Worm (Caenorhabditis elegans): Measurements from ENCODE around the gene odr-3.

The odr-3 gene

DNA sequence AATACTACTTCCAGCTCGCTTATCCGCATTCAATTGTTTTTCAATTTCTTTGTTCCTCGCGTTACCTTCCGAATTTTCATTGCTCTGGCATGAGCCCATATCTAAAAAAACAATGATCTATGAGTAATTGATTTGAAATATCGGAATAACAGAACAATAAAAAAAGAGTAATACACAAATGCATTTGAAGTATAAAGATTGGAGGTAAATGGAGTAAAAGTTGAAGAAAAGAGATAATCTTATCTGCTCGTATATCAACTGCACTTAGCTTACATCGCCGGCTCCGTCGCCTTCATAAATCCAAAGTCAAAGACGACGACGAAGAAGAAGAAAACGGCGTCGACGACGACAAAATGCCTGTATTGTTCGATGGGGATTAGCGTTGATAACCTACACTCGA is at the start of gene odr-3:
TSS of gene odr-3 (minus strand) at position 101 of the 400 bp plus-strand sequence.
- TF ChIP-seq him-1 (tag; optimal IDR thresholded peaks at IDR 0.05) (no peak), dao-5 (tag; optimal IDR thresholded peaks at IDR 0.05) (no peak)

DNA sequence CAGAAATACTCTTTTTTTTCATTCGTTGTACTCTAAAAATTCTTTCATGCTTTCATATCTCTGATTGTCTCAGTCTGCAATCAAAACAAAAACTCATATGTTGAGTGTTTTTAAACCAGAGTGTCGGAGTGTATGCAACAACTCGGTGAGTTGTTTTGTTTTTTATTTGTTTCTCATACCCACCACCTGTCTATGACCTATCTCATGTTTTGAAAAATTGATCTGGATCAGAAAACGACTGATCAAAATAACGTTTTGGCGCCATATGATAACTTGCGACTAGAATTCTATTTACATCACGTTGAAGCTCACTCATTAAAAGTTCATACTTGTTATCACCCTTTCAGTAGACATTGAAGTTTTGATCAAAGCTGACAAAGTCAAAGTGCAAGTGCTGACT is 49.4 kb upstream of the odr-3 start:
- TF ChIP-seq him-1 (tag; optimal IDR thresholded peaks at IDR 0.05), result no peak
- TF ChIP-seq W03F9.2 (tag; optimal IDR thresholded peaks at IDR 0.05), result no peak
- TF ChIP-seq dao-5 (tag; optimal IDR thresholded peaks at IDR 0.05), result no peak

DNA sequence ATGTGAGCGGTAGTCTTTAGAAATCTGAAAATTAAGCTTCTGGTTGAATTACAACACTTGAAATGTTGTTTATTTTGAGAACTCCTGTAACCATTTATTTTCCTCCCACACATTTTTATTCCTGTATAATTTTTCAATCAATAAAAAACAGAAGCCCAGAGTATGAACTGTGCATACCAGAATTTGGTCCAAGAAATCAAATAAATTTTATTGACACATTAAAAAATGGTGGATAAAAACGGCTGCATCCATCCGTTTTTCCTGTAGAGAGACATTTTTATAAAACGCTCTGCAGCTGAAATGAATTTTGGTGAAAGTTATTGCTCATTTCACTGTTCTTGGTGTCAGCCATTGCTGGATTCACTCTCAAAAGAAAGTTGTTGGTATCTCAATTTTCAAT is 47.9 kb upstream of the odr-3 start, which contains the start of gene C26E1.1:
TSS of gene C26E1.1 (plus strand) at position 301 of the 400 bp plus-strand sequence.
- TF ChIP-seq him-1 (tag; optimal IDR thresholded peaks at IDR 0.05) (no peak), dao-5 (tag; optimal IDR thresholded peaks at IDR 0.05) (no peak), W03F9.2 (tag; optimal IDR thresholded peaks at IDR 0.05) (no peak)

ce11 chrV:13295859-13296258 is 46.5 kb upstream of the odr-3 start, which contains the start of gene uig-1:
uig-1 (minus strand) TSS chrV:13295978.
- TF ChIP-seq him-1 (tag; optimal IDR thresholded peaks at IDR 0.05) (no peak), dao-5 (tag; optimal IDR thresholded peaks at IDR 0.05) (no peak), W03F9.2 (tag; optimal IDR thresholded peaks at IDR 0.05) (no peak)

ce11 chrV:13294507-13294906 is 45.2 kb upstream of the odr-3 start:
- TF ChIP-seq W03F9.2 (tag; optimal IDR thresholded peaks at IDR 0.05) (no peak), dao-5 (tag; optimal IDR thresholded peaks at IDR 0.05) (no peak), him-1 (tag; optimal IDR thresholded peaks at IDR 0.05) (no peak)

DNA sequence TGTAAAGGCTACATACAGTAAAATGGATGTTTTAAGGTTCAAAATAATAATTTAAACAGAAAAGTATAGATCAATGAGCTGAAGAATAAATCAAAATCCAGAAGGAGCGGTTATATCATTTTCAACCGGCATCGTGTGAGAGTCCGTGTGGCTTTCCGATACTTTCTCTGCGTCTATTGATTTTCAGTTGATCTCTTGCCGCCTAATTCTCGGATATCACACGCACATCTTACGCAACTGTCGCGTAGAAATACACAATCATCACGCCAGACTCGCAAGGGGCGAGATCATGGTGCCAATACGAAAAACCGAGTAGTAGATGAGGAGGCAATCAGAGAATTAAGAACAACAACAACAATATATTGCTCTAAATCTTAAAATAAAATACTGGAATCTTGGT is 39.5 kb upstream of the odr-3 start:
- no peak for TF ChIP-seq dao-5 (tag; optimal IDR thresholded peaks at IDR 0.05)
- TF ChIP-seq W03F9.2 (tag; optimal IDR thresholded peaks at IDR 0.05), result no peak
- no peak for TF ChIP-seq him-1 (tag; optimal IDR thresholded peaks at IDR 0.05)

DNA sequence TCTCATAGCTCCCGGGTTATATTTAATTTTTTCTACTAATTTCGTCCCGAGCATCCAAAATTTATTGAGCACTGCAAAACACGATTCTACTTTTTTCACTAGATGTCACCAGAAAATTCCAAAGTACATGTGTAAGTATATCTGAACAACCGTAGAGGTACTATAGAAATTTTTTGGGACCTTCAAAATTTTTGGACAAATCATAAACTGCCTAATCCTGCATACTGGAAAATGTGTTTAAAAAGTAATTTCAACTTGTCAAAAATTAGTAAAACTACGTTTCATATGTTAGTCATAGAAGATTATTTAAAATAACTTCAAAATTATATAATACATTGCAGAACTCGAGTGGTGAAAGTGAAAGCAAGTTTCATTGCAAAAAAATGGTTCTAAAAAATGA is 37.2 kb upstream of the odr-3 start:
- no peak for TF ChIP-seq him-1 (tag; optimal IDR thresholded peaks at IDR 0.05)
- no peak for TF ChIP-seq dao-5 (tag; optimal IDR thresholded peaks at IDR 0.05)
- no peak for TF ChIP-seq W03F9.2 (tag; optimal IDR thresholded peaks at IDR 0.05)

ce11 chrV:13285284-13285683 is 35.9 kb upstream of the odr-3 start:
- TF ChIP-seq W03F9.2 (tag; optimal IDR thresholded peaks at IDR 0.05), result no peak
- TF ChIP-seq dao-5 (tag; optimal IDR thresholded peaks at IDR 0.05), result no peak
- TF ChIP-seq him-1 (tag; optimal IDR thresholded peaks at IDR 0.05), result no peak

ce11 chrV:13282958-13283357 is 33.6 kb upstream of the odr-3 start:
- TF ChIP-seq dao-5 (tag; optimal IDR thresholded peaks at IDR 0.05) (no peak), him-1 (tag; optimal IDR thresholded peaks at IDR 0.05) (no peak), W03F9.2 (tag; optimal IDR thresholded peaks at IDR 0.05) (no peak)

- TF ChIP-seq W03F9.2 (tag; optimal IDR thresholded peaks at IDR 0.05) (no peak), dao-5 (tag; optimal IDR thresholded peaks at IDR 0.05) (no peak), him-1 (tag; optimal IDR thresholded peaks at IDR 0.05) (no peak)
Observed at ce11 chrV:13280382-13280781, 31.0 kb upstream of the odr-3 start.

DNA sequence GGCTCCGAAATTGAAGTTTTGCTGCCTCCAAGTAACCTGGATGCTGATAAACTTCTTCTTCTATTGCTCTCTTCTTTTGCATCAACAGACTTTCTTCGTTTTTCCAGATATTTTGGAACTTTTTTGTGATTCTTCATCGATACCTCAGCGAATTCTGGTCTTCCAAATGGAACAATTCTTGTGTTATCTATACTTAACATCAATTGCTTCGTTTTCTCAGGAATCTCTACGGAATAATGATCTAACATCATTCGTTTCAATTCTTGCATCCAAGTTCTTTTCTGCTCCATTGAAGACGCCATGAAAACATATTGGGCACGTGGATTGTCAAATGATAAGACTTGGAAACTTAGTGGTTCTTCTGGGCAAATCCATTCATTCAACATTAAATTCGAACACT is 26.6 kb upstream of the odr-3 start, which contains the start of gene F32F2.4:
TSS of gene F32F2.4 (plus strand) at position 301 of the 400 bp plus-strand sequence.
- TF ChIP-seq him-1 (tag; optimal IDR thresholded peaks at IDR 0.05), result no peak
- TF ChIP-seq W03F9.2 (tag; optimal IDR thresholded peaks at IDR 0.05), result no peak
- no peak for TF ChIP-seq dao-5 (tag; optimal IDR thresholded peaks at IDR 0.05)

- TF ChIP-seq him-1 (tag; optimal IDR thresholded peaks at IDR 0.05) (no peak), dao-5 (tag; optimal IDR thresholded peaks at IDR 0.05) (no peak), W03F9.2 (tag; optimal IDR thresholded peaks at IDR 0.05) (no peak)
Observed at ce11 chrV:13274615-13275014, 25.3 kb upstream of the odr-3 start.

DNA sequence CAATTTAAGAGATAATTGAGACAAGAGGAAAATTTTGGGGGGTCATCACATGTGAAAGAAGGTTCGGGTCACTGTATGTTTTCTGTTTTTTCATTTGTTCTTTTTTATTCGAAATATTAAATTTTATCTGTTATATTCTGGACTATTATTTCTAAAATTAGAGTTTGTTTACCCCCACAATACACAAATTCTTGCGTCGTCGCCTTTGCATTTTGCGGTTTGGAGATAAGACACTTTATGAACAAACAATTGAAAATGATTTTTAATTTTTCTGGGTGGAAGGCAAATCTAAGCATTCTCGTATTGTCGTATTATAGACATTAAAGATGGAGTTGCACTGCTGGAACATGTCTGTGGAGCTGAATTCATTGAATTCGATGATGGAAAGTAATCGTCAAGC is 24.0 kb upstream of the odr-3 start:
- TF ChIP-seq W03F9.2 (tag; optimal IDR thresholded peaks at IDR 0.05) (no peak), dao-5 (tag; optimal IDR thresholded peaks at IDR 0.05) (no peak), him-1 (tag; optimal IDR thresholded peaks at IDR 0.05) (no peak)

- no peak for TF ChIP-seq him-1 (tag; optimal IDR thresholded peaks at IDR 0.05)
- no peak for TF ChIP-seq W03F9.2 (tag; optimal IDR thresholded peaks at IDR 0.05)
- TF ChIP-seq dao-5 (tag; optimal IDR thresholded peaks at IDR 0.05), result no peak
Observed at ce11 chrV:13272275-13272674, 22.9 kb upstream of the odr-3 start.

- TF ChIP-seq dao-5 (tag; optimal IDR thresholded peaks at IDR 0.05), result no peak
Observed at ce11 chrV:13269228-13269630, 19.9 kb upstream of the odr-3 start.

ce11 chrV:13268032-13268431 is 18.7 kb upstream of the odr-3 start:
- TF ChIP-seq W03F9.2 (tag; optimal IDR thresholded peaks at IDR 0.05) (no peak), dao-5 (tag; optimal IDR thresholded peaks at IDR 0.05) (no peak), him-1 (tag; optimal IDR thresholded peaks at IDR 0.05) (no peak)

Measured in whole organism, L4/young adult.